Worm (Caenorhabditis elegans) whole organism, L1 larva: ENCODE results near the gene Y45F10B.12.

Experiments used
- C04F5.9 ChIP-seq: sonication (generic microtip); optimal IDR thresholded peaks from 2 replicates; lab custom pipeline; 2016; ENCODE audit warnings: missing genetic modification characterization, missing compliant biosample characterization
- F16B12.6 ChIP-seq: fragments of 150-350 bp; optimal IDR thresholded peaks from 2 replicates; lab custom pipeline; 2014; ENCODE audit warnings: missing biosample characterization, missing genetic modification characterization
- efl-1 ChIP-seq, 4 experiments: fragments of 150-350 bp; optimal IDR thresholded peaks in 3 of 4; peaks in 1 of 4; 1 replicate in 1 of 4; 2 replicates in 3 of 4; lab custom pipeline; 2014; ENCODE audit warnings: missing biosample characterization in 2 of 4, missing genetic modification characterization in 2 of 4, missing genetic modification reagents in 2 of 4
- lin-13 ChIP-seq: fragments of 150-350 bp; optimal IDR thresholded peaks from 2 replicates; lab custom pipeline; 2014; ENCODE audit warnings: missing biosample characterization, missing genetic modification reagents, missing genetic modification characterization
- lsy-2 ChIP-seq, 2 experiments: fragments of 150-350 bp; optimal IDR thresholded peaks; 2 replicates each; lab custom pipeline; 2014; ENCODE audit warnings: missing biosample characterization in 2 of 2, missing genetic modification characterization in 2 of 2
- pqm-1 ChIP-seq: sonication (generic microtip); optimal IDR thresholded peaks from 3 replicates; lab custom pipeline; 2017; ENCODE audit warnings: missing biosample characterization, missing genetic modification characterization
- unc-62 ChIP-seq: fragments of 150-350 bp; optimal IDR thresholded peaks from 2 replicates; lab custom pipeline; 2014; ENCODE audit warnings: missing biosample characterization, missing genetic modification reagents, missing genetic modification characterization

DNA sequence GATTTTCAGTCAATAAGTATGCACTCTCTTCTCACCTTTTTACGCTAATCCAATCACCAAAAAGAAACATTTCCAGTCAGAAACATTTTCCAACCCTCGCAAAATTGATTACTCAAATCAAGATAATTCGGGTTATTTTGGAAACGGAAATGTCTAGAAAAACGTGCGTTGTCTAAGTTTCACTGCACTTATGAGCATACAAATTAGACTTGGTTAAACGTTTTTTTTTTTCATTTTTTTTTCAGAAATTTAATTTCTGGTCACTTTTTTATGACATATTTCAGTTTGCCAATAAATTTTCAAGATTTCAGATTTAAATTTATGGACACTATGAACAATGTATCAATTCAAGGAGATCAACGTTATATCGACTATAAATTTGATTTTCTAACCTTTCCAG lies 4.4 kb upstream of the Y45F10B.12 start, which contains the start of gene sru-12:
- TF ChIP-seq F16B12.6 (tag; lab: Kevin White, UChicago) (no peak), pqm-1 (tag; lab: Kevin White, UChicago) (no peak), efl-1 (optimal IDR thresholded peaks at IDR 0.05; lab: Kevin White, UChicago) (no peak), efl-1 (GFP tag; optimal IDR thresholded peaks at IDR 0.05 in 1 of 2; lab: Kevin White, UChicago) (no peak), unc-62 (no peak), lsy-2 (tag; optimal IDR thresholded peaks at IDR 0.05; lab: Kevin White, UChicago) (no peak), lin-13 (no peak), C04F5.9 (tag; lab: Kevin White, UChicago) (no peak)
